Worm (Caenorhabditis elegans) whole organism, early embryonic: Measurements from ENCODE around the gene acbp-3.

Experiments used
- ama-1 ChIP-seq: fragments of 150-350 bp; optimal IDR thresholded peaks from 2 replicates; lab custom pipeline; 2014
- hmg-4 ChIP-seq: fragments of 200-800 bp; sonication (Bioruptor generic); optimal IDR thresholded peaks from 2 replicates; lab custom pipeline; 2018; ENCODE audit warnings: mild to moderate bottlenecking, missing genetic modification characterization, missing compliant biosample characterization
- tbx-37 ChIP-seq: fragments of 200-800 bp; sonication (Bioruptor generic); conservative IDR thresholded peaks from 2 replicates; pipeline ENCODE4 v1.3.6; 2022; ENCODE audit warnings: missing genetic modification reagents, missing genetic modification characterization, missing compliant biosample characterization

ce11 chrX:10862582-10862981 is 40.5 kb upstream of the acbp-3 start:
- no peak for TF ChIP-seq tbx-37 (GFP tag; lab: Robert Waterston, UW)
- no peak for TF ChIP-seq hmg-4 (GFP tag; lab: Kevin White, UChicago)
- TF ChIP-seq ama-1 = no peak
